Worm (Caenorhabditis elegans) whole organism, young adult: ENCODE measurements around the gene snf-5.

Experiments
- B0261.1 ChIP-seq: sonication (generic microtip); optimal IDR thresholded peaks from 2 replicates; lab custom pipeline; 2016; ENCODE audit warnings: mild to moderate bottlenecking, missing genetic modification characterization, moderate library complexity, missing compliant biosample characterization
- C06A6.2 ChIP-seq: fragments of 200-800 bp; sonication (Bioruptor generic); conservative IDR thresholded peaks from 2 replicates; pipeline ENCODE4 v1.3.6; 2022; ENCODE audit warnings: missing genetic modification characterization, missing compliant biosample characterization
- F33H1.4 ChIP-seq: fragments of 200-800 bp; sonication (Bioruptor generic); IDR thresholded peaks from 2 replicates; pipeline ENCODE4 v1.3.6; 2022; ENCODE audit warnings: missing genetic modification reagents, missing genetic modification characterization, missing compliant biosample characterization
- F52B5.7 ChIP-seq: sonication (generic microtip); optimal IDR thresholded peaks from 2 replicates; lab custom pipeline; 2016; ENCODE audit warnings: mild to moderate bottlenecking, missing genetic modification characterization, missing compliant biosample characterization
- F55B11.4 ChIP-seq: sonication (generic microtip); optimal IDR thresholded peaks from 2 replicates; lab custom pipeline; 2016; ENCODE audit warnings: missing compliant biosample characterization, missing genetic modification characterization, borderline replicate concordance; ENCODE audit not compliant: insufficient read depth
- T07F8.4 ChIP-seq: sonication (generic microtip); optimal IDR thresholded peaks from 2 replicates; lab custom pipeline; 2016; ENCODE audit warnings: mild to moderate bottlenecking, missing genetic modification characterization, moderate library complexity, missing compliant biosample characterization
- T26A5.8 ChIP-seq: sonication (generic microtip); optimal IDR thresholded peaks from 2 replicates; lab custom pipeline; 2016; ENCODE audit warnings: missing genetic modification characterization, missing compliant biosample characterization
- Y56A3A.18 ChIP-seq: fragments of 200-800 bp; sonication (Bioruptor generic); IDR thresholded peaks from 2 replicates; pipeline ENCODE4 v1.3.6; 2022; ENCODE audit warnings: missing genetic modification reagents, missing genetic modification characterization, missing compliant biosample characterization
- ama-1 ChIP-seq, 3 experiments: fragments of 150-350 bp in 1 of 3; sonication (generic microtip) in 2 of 3; optimal IDR thresholded peaks; 2 replicates each; lab custom pipeline; 2014 to 2018; ENCODE audit warnings: missing biosample characterization in 2 of 3, missing genetic modification characterization in 2 of 3, missing genetic modification reagents in 2 of 3
- attf-3 ChIP-seq: fragments of 200-800 bp; sonication (Bioruptor generic); conservative IDR thresholded peaks from 2 replicates; pipeline ENCODE4 v1.3.6; 2022; ENCODE audit warnings: missing genetic modification reagents, missing genetic modification characterization, missing compliant biosample characterization
- ceh-100 ChIP-seq: fragments of 200-800 bp; sonication (Bioruptor generic); IDR thresholded peaks from 2 replicates; pipeline ENCODE4 v1.3.6; 2022; ENCODE audit warnings: missing genetic modification reagents, missing genetic modification characterization, missing compliant biosample characterization
- ceh-79 ChIP-seq: sonication (generic microtip); optimal IDR thresholded peaks from 2 replicates; lab custom pipeline; 2017; ENCODE audit warnings: mild to moderate bottlenecking, missing genetic modification characterization, missing compliant biosample characterization
- chd-7 ChIP-seq: sonication (generic microtip); optimal IDR thresholded peaks from 2 replicates; lab custom pipeline; 2016; ENCODE audit warnings: mild to moderate bottlenecking, missing genetic modification characterization, moderate library complexity, missing compliant biosample characterization
- dox-1 ChIP-seq: fragments of 200-800 bp; sonication (Bioruptor generic); IDR thresholded peaks from 2 replicates; pipeline ENCODE4 v1.3.6; 2022; ENCODE audit warnings: missing genetic modification reagents, missing genetic modification characterization, missing compliant biosample characterization
- egl-44 ChIP-seq: fragments of 200-800 bp; sonication (Bioruptor generic); IDR thresholded peaks from 2 replicates; pipeline ENCODE4 v1.3.6; 2022; ENCODE audit warnings: missing genetic modification reagents, missing genetic modification characterization, missing compliant biosample characterization
- egrh-3 ChIP-seq: fragments of 200-800 bp; sonication (Bioruptor generic); IDR thresholded peaks from 2 replicates; pipeline ENCODE4 v1.3.6; 2022; ENCODE audit warnings: missing genetic modification reagents, missing genetic modification characterization, missing compliant biosample characterization
- fkh-3 ChIP-seq: sonication (generic microtip); optimal IDR thresholded peaks from 2 replicates; lab custom pipeline; 2016; ENCODE audit warnings: mild to moderate bottlenecking, missing genetic modification characterization, missing compliant biosample characterization
- hlh-12 ChIP-seq: sonication (generic microtip); optimal IDR thresholded peaks from 2 replicates; lab custom pipeline; 2016; ENCODE audit warnings: missing genetic modification characterization, missing compliant biosample characterization
- hmg-20 ChIP-seq: fragments of 200-800 bp; sonication (Bioruptor generic); IDR thresholded peaks from 2 replicates; pipeline ENCODE4 v1.3.6; 2022; ENCODE audit warnings: missing genetic modification reagents, missing genetic modification characterization, missing compliant biosample characterization
- let-607 ChIP-seq, 2 experiments: fragments of 200-800 bp in 1 of 2; sonication (Bioruptor generic) in 1 of 2; sonication (generic microtip) in 1 of 2; optimal IDR thresholded peaks; 2 replicates each; lab custom pipeline; 2016 to 2018; ENCODE audit warnings: mild to moderate bottlenecking in 2 of 2, missing compliant biosample characterization in 2 of 2, missing genetic modification characterization in 2 of 2, moderate library complexity in 2 of 2, missing genotype in 1 of 2
- lin-26 ChIP-seq: fragments of 200-800 bp; sonication (Bioruptor generic); IDR thresholded peaks from 2 replicates; pipeline ENCODE4 v1.3.6; 2022; ENCODE audit warnings: missing genetic modification reagents, missing genetic modification characterization, missing compliant biosample characterization
- lin-35 ChIP-seq, 3 experiments: fragments of 150-350 bp in 2 of 3; sonication (generic microtip) in 1 of 3; optimal IDR thresholded peaks; 2 replicates each; lab custom pipeline; 2014 to 2018; ENCODE audit warnings: missing biosample characterization in 3 of 3, missing genetic modification characterization in 3 of 3, missing genetic modification reagents in 3 of 3
- lsl-1 ChIP-seq: fragments of 200-800 bp; sonication (Bioruptor generic); optimal IDR thresholded peaks from 2 replicates; lab custom pipeline; 2018; ENCODE audit warnings: mild to moderate bottlenecking, missing genetic modification characterization, moderate library complexity, missing compliant biosample characterization
- madf-6 ChIP-seq: fragments of 200-800 bp; sonication (Bioruptor generic); IDR thresholded peaks from 2 replicates; pipeline ENCODE4 v1.3.6; 2022; ENCODE audit warnings: missing genetic modification reagents, missing genetic modification characterization, missing compliant biosample characterization
- mxl-1 ChIP-seq: sonication (generic microtip); optimal IDR thresholded peaks from 2 replicates; lab custom pipeline; 2016; ENCODE audit warnings: missing genetic modification characterization, missing compliant biosample characterization
- nhr-80 ChIP-seq: sonication (generic microtip); optimal IDR thresholded peaks from 2 replicates; lab custom pipeline; 2016; ENCODE audit warnings: missing genetic modification characterization, missing compliant biosample characterization
- rec-8 ChIP-seq, 2 experiments: sonication (generic microtip); optimal IDR thresholded peaks; 2 replicates each; lab custom pipeline; 2016; ENCODE audit warnings: mild to moderate bottlenecking in 2 of 2, missing genetic modification characterization in 2 of 2, missing genetic modification reagents in 2 of 2, missing genotype in 2 of 2, missing biosample characterization in 1 of 2, missing compliant biosample characterization in 1 of 2, moderate library complexity in 1 of 2
- rpc-1 ChIP-seq, 2 experiments: fragments of 150-350 bp in 1 of 2; sonication (generic microtip) in 1 of 2; optimal IDR thresholded peaks; 2 replicates each; lab custom pipeline; 2014 to 2018; ENCODE audit warnings: missing biosample characterization in 1 of 2, missing genetic modification characterization in 1 of 2, missing genetic modification reagents in 1 of 2, missing genotype in 1 of 2
- sdz-38 ChIP-seq: sonication (generic microtip); optimal IDR thresholded peaks from 2 replicates; lab custom pipeline; 2016; ENCODE audit warnings: missing genotype, missing genetic modification characterization, missing compliant biosample characterization
- tbx-9 ChIP-seq: sonication (generic microtip); optimal IDR thresholded peaks from 2 replicates; lab custom pipeline; 2016; ENCODE audit warnings: borderline replicate concordance, missing genetic modification characterization, inconsistent platforms, missing compliant biosample characterization
- unc-130 ChIP-seq: sonication (generic microtip); optimal IDR thresholded peaks from 2 replicates; lab custom pipeline; 2016; ENCODE audit warnings: missing genetic modification reagents, missing genetic modification characterization, missing compliant biosample characterization
- zfh-2 ChIP-seq: fragments of 200-800 bp; sonication (Bioruptor generic); conservative IDR thresholded peaks from 2 replicates; pipeline ENCODE4 v1.3.6; 2022; ENCODE audit warnings: missing genetic modification reagents, missing genetic modification characterization, missing compliant biosample characterization
- zim-3 ChIP-seq: sonication (generic microtip); optimal IDR thresholded peaks from 2 replicates; lab custom pipeline; 2017; ENCODE audit warnings: mild to moderate bottlenecking, missing genetic modification characterization, moderate library complexity, missing compliant biosample characterization
- ztf-26 ChIP-seq: sonication (generic microtip); optimal IDR thresholded peaks from 2 replicates; lab custom pipeline; 2017; ENCODE audit warnings: missing genetic modification characterization, missing compliant biosample characterization

Gene snf-5

ce11 chrII:12826752-12827151, 38.8 kb downstream of the snf-5 start, which contains the start of gene Y46G5A.38:
Y46G5A.38 (plus strand) TSS chrII:12827052.
- TF ChIP-seq B0261.1 (tag; lab: Kevin White, UChicago): no peak
- no peak for TF ChIP-seq F33H1.4
- no peak for TF ChIP-seq let-607 (tag; optimal IDR thresholded peaks at IDR 0.05; lab: Kevin White, UChicago)
- no peak for TF ChIP-seq ztf-26
- TF ChIP-seq ceh-79 (tag; lab: Kevin White, UChicago): no peak
- TF ChIP-seq madf-6 (GFP tag; lab: Robert Waterston, UW): no peak
- no peak for TF ChIP-seq lsl-1 (GFP tag; lab: Kevin White, UChicago)
- no peak for TF ChIP-seq zim-3 (tag; lab: Kevin White, UChicago)
- TF ChIP-seq dox-1 (GFP tag; lab: Robert Waterston, UW): no peak
- no peak for TF ChIP-seq F55B11.4 (tag; lab: Kevin White, UChicago)
- TF ChIP-seq T07F8.4 (tag; lab: Kevin White, UChicago): no peak
- TF ChIP-seq C06A6.2 (GFP tag; lab: Robert Waterston, UW): no peak
- TF ChIP-seq tbx-9 (tag; lab: Kevin White, UChicago): no peak
- TF ChIP-seq hlh-12 (tag; lab: Kevin White, UChicago): no peak
- TF ChIP-seq attf-3: no peak

ce11 chrII:12824463-12824862, 41.1 kb downstream of the snf-5 start:
- 0 out of 2 replicates have a peak, but pooled peaks have one; percentile 6 for TF ChIP-seq egrh-3 (GFP tag; lab: Robert Waterston, UW)
- TF ChIP-seq unc-130 (GFP tag; lab: Kevin White, UChicago): no peak
- no peak for TF ChIP-seq ama-1 (optimal IDR thresholded peaks at IDR 0.05; lab: Kevin White, UChicago)
- no peak for TF ChIP-seq ama-1 (GFP tag; optimal IDR thresholded peaks at IDR 0.05; lab: Kevin White, UChicago)
- TF ChIP-seq hmg-20 (GFP tag; lab: Robert Waterston, UW): no peak
- TF ChIP-seq, all 124 proteins: peak for 1

ce11 chrII:12823437-12823836, 42.1 kb downstream of the snf-5 start, which contains the start of gene Y46G5A.36:
Y46G5A.36 (plus strand) TSS chrII:12823679.
- TF ChIP-seq chd-7 (no peak), nhr-80 (tag; lab: Kevin White, UChicago) (peak; percentile 41)

ce11 chrII:12819979-12820378, 45.6 kb downstream of the snf-5 start:
- TF ChIP-seq rec-8 (tag; optimal IDR thresholded peaks at IDR 0.05; lab: Kevin White, UChicago) (no peak), hmg-20 (GFP tag; lab: Robert Waterston, UW) (no peak), egl-44 (GFP tag; lab: Robert Waterston, UW) (no peak), Y56A3A.18 (GFP tag; lab: Robert Waterston, UW) (no peak), ceh-100 (GFP tag; lab: Robert Waterston, UW) (no peak), fkh-3 (tag; lab: Kevin White, UChicago) (no peak), zfh-2 (no peak), mxl-1 (tag; lab: Kevin White, UChicago) (no peak), F52B5.7 (tag; lab: Kevin White, UChicago) (no peak), sdz-38 (tag; lab: Kevin White, UChicago) (no peak), lin-35 (GFP tag; optimal IDR thresholded peaks at IDR 0.05; lab: Kevin White, UChicago) (no peak), rpc-1 (optimal IDR thresholded peaks at IDR 0.05; lab: Kevin White, UChicago) (no peak), rpc-1 (tag; optimal IDR thresholded peaks at IDR 0.05; lab: Kevin White, UChicago) (no peak), lin-26 (GFP tag; lab: Robert Waterston, UW) (no peak), T26A5.8 (tag; lab: Kevin White, UChicago) (no peak)
- TF ChIP-seq, all 124 proteins: peak for 0
